Fruit fly (Drosophila melanogaster) whole organism, wandering third instar larva: ENCODE results near the gene twin.

Experiments
- Abd-B ChIP-seq: fragments of >200 bp; optimal IDR thresholded peaks from 2 replicates; lab custom pipeline; 2017; ENCODE audit warnings: missing biosample characterization, missing genetic modification characterization
- Dfd ChIP-seq: fragments of >200 bp; optimal IDR thresholded peaks from 2 replicates; lab custom pipeline; 2017; ENCODE audit warnings: missing biosample characterization, missing genetic modification characterization
- Dif ChIP-seq: fragments of 200-275, 200-300 bp; sonication (Bioruptor generic); optimal IDR thresholded peaks from 2 replicates; lab custom pipeline; 2018; ENCODE audit warnings: missing biosample characterization, missing genetic modification characterization; ENCODE audit not compliant: partially characterized antibody
- GATAd ChIP-seq: sonication (Bioruptor generic); optimal IDR thresholded peaks from 2 replicates; lab custom pipeline; 2016; ENCODE audit warnings: missing biosample characterization, missing genetic modification characterization
- HLH106 ChIP-seq: fragments of 200-800 bp; optimal IDR thresholded peaks from 3 replicates; lab custom pipeline; 2019; ENCODE audit warnings: missing biosample characterization, mild to moderate bottlenecking, missing genetic modification characterization, moderate library complexity
- Hnf4 ChIP-seq: fragments of 200-800 bp; sonication (Bioruptor generic); optimal IDR thresholded peaks from 2 replicates; lab custom pipeline; 2016; ENCODE audit warnings: missing biosample characterization, mild to moderate bottlenecking, missing genetic modification characterization
- Hr78 ChIP-seq: fragments of >200 bp; optimal IDR thresholded peaks from 2 replicates; lab custom pipeline; 2017; ENCODE audit warnings: missing biosample characterization, missing genetic modification characterization
- Jra ChIP-seq: sonication (Bioruptor generic); optimal IDR thresholded peaks from 2 replicates; lab custom pipeline; 2016; ENCODE audit warnings: missing biosample characterization, missing genetic modification characterization
- Mio ChIP-seq: sonication (Bioruptor generic); optimal IDR thresholded peaks from 2 replicates; lab custom pipeline; 2016; ENCODE audit warnings: missing biosample characterization, missing genetic modification characterization
- Myc ChIP-seq: fragments of >200 bp; optimal IDR thresholded peaks from 2 replicates; lab custom pipeline; 2017
- N ChIP-seq: fragments of >200 bp; optimal IDR thresholded peaks from 2 replicates; lab custom pipeline; 2018; ENCODE audit warnings: missing biosample characterization, missing external identifiers, missing genetic modification characterization
- OdsH ChIP-seq: fragments of 200-800 bp; sonication (Bioruptor generic); optimal IDR thresholded peaks from 2 replicates; lab custom pipeline; 2016; ENCODE audit warnings: missing biosample characterization, mild to moderate bottlenecking, missing genetic modification characterization
- Rel ChIP-seq, 2 experiments: fragments of 200-800 bp; sonication (Bioruptor generic) in 1 of 2; optimal IDR thresholded peaks; 2 replicates in 1 of 2; 3 replicates in 1 of 2; lab custom pipeline; 2016 to 2019; ENCODE audit warnings: mild to moderate bottlenecking in 2 of 2, missing biosample characterization in 2 of 2, missing genetic modification characterization in 2 of 2, moderate library complexity in 1 of 2
- Sp1 ChIP-seq: fragments of 200-800 bp; sonication (Bioruptor generic); optimal IDR thresholded peaks from 3 replicates; lab custom pipeline; 2019; ENCODE audit warnings: missing biosample characterization, mild to moderate bottlenecking, missing genetic modification characterization, moderate library complexity
- Vsx2 ChIP-seq: fragments of 200-300, 225-300 bp; sonication (Bioruptor generic); optimal IDR thresholded peaks from 2 replicates; lab custom pipeline; 2018; ENCODE audit warnings: missing biosample characterization, missing genetic modification characterization; ENCODE audit not compliant: partially characterized antibody
- br ChIP-seq: fragments of 200-800 bp; sonication (Bioruptor generic); optimal IDR thresholded peaks from 2 replicates; lab custom pipeline; 2016; ENCODE audit warnings: missing biosample characterization, missing genetic modification characterization
- brk ChIP-seq: fragments of 200-800 bp; sonication (Bioruptor generic); optimal IDR thresholded peaks from 2 replicates; lab custom pipeline; 2016; ENCODE audit warnings: missing biosample characterization, mild to moderate bottlenecking, missing genetic modification characterization
- dl ChIP-seq, 2 experiments: fragments of 175-275, 200-275 bp in 1 of 2; fragments of 200-275 bp in 1 of 2; sonication (Bioruptor generic); optimal IDR thresholded peaks; lab custom pipeline; 2018; ENCODE audit warnings: mild to moderate bottlenecking in 2 of 2, missing biosample characterization in 2 of 2, missing genetic modification characterization in 2 of 2, moderate library complexity in 2 of 2; ENCODE audit not compliant: partially characterized antibody in 2 of 2, insufficient read depth in 1 of 2
- dmrt93B ChIP-seq: fragments of 200-800 bp; sonication (Bioruptor generic); optimal IDR thresholded peaks from 2 replicates; lab custom pipeline; 2018; ENCODE audit warnings: missing biosample characterization, mild to moderate bottlenecking, missing genetic modification characterization
- dsf ChIP-seq: sonication (Bioruptor generic); optimal IDR thresholded peaks from 2 replicates; lab custom pipeline; 2016; ENCODE audit warnings: missing biosample characterization, missing genetic modification characterization, borderline replicate concordance
- foxo ChIP-seq, 2 experiments: fragments of 200-800 bp; sonication (Bioruptor generic); optimal IDR thresholded peaks; 2 replicates in 1 of 2; 3 replicates in 1 of 2; lab custom pipeline; 2016 to 2017; ENCODE audit warnings: missing biosample characterization in 2 of 2, missing genetic modification characterization in 2 of 2
- fru ChIP-seq: fragments of 200-800 bp; sonication (Bioruptor generic); optimal IDR thresholded peaks from 3 replicates; lab custom pipeline; 2016; ENCODE audit warnings: missing biosample characterization, mild to moderate bottlenecking, missing genetic modification characterization
- jim ChIP-seq: fragments of 175-275, 200-325 bp; sonication (Bioruptor generic); optimal IDR thresholded peaks from 2 replicates; lab custom pipeline; 2016; ENCODE audit warnings: missing biosample characterization, mild to moderate bottlenecking, missing genetic modification characterization
- lola ChIP-seq: fragments of >200 bp; optimal IDR thresholded peaks from 2 replicates; lab custom pipeline; 2017; ENCODE audit warnings: missing biosample characterization, missing genetic modification characterization
- pan ChIP-seq: fragments of >200 bp; optimal IDR thresholded peaks from 2 replicates; lab custom pipeline; 2017
- psq ChIP-seq: fragments of 200-800 bp; sonication (Bioruptor generic); optimal IDR thresholded peaks from 3 replicates; lab custom pipeline; 2017; ENCODE audit warnings: missing biosample characterization, mild to moderate bottlenecking, missing genetic modification characterization, moderate library complexity
- sage ChIP-seq: fragments of 200-800 bp; sonication (Bioruptor generic); optimal IDR thresholded peaks from 2 replicates; lab custom pipeline; 2016; ENCODE audit warnings: missing biosample characterization, mild to moderate bottlenecking, missing genetic modification characterization
- sv ChIP-seq: fragments of 200-800 bp; sonication (Bioruptor generic); optimal IDR thresholded peaks from 3 replicates; lab custom pipeline; 2016; ENCODE audit warnings: missing biosample characterization, missing genetic modification characterization
- tai ChIP-seq: sonication (Bioruptor generic); optimal IDR thresholded peaks from 2 replicates; lab custom pipeline; 2016; ENCODE audit warnings: missing biosample characterization, missing genetic modification characterization
- usp ChIP-seq: fragments of >200 bp; optimal IDR thresholded peaks from 2 replicates; lab custom pipeline; 2017; ENCODE audit warnings: missing biosample characterization, missing genetic modification characterization
- woc ChIP-seq: sonication (Bioruptor generic); optimal IDR thresholded peaks from 2 replicates; lab custom pipeline; 2016; ENCODE audit warnings: missing biosample characterization, mild to moderate bottlenecking, missing genetic modification characterization

The twin gene

dm6 chr3R:24228675-24229074, 6.9 kb upstream of the twin start, which contains the start of gene Acp95EF:
TSS of gene Acp95EF (plus strand) at chr3R:24228975.
- TF ChIP-seq Vsx2 (GFP tag; lab: Kevin White, UChicago) (no peak), dl (GFP tag; optimal IDR thresholded peaks at IDR 0.05; lab: Kevin White, UChicago; ENCODE audit: insufficient read depth in 1 of 2, partially characterized antibody in 2 of 2) (no peak), Jra (GFP tag; lab: Kevin White, UChicago) (no peak), Sp1 (GFP tag; lab: Kevin White, UChicago) (no peak), Rel (GFP tag; optimal IDR thresholded peaks at IDR 0.05; lab: Kevin White, UChicago) (no peak), Rel (tag; optimal IDR thresholded peaks at IDR 0.05; lab: Kevin White, UChicago) (no peak), GATAd (GFP tag; lab: Kevin White, UChicago) (no peak), sv (no peak), usp (GFP tag; lab: Kevin White, UChicago) (no peak), Hnf4 (no peak), Hr78 (GFP tag; lab: Kevin White, UChicago) (no peak), lola (GFP tag; lab: Kevin White, UChicago) (no peak), dmrt93B (GFP tag; lab: Kevin White, UChicago) (no peak), N (GFP tag; lab: Kevin White, UChicago) (no peak), Myc (lab: Kevin White, UChicago) (no peak), Mio (GFP tag; lab: Kevin White, UChicago) (no peak), Dif (GFP tag; lab: Kevin White, UChicago) (no peak), pan (lab: Kevin White, UChicago) (no peak), woc (no peak), tai (GFP tag; lab: Kevin White, UChicago) (no peak), foxo (GFP tag; optimal IDR thresholded peaks at IDR 0.05; lab: Kevin White, UChicago) (no peak)

- TF ChIP-seq Myc (lab: Kevin White, UChicago), result peak; percentile 6
- TF ChIP-seq dmrt93B (GFP tag; lab: Kevin White, UChicago), result no peak
- no peak for TF ChIP-seq br (GFP tag; lab: Kevin White, UChicago)
- TF ChIP-seq Sp1 (GFP tag; lab: Kevin White, UChicago), result peak; percentile 36
- TF ChIP-seq foxo (GFP tag; optimal IDR thresholded peaks at IDR 0.05; lab: Kevin White, UChicago), result peak in 1 of 2 experiments; percentile 10
- TF ChIP-seq Rel (GFP tag; optimal IDR thresholded peaks at IDR 0.05; lab: Kevin White, UChicago), result no peak
- TF ChIP-seq Rel (tag; optimal IDR thresholded peaks at IDR 0.05; lab: Kevin White, UChicago), result peak; percentile 27
- no peak for TF ChIP-seq Abd-B (GFP tag; lab: Kevin White, UChicago)
- TF ChIP-seq psq (GFP tag; lab: Kevin White, UChicago), result peak; percentile 11
- TF ChIP-seq sage (GFP tag; lab: Kevin White, UChicago), result no peak
These were observed 5.0 kb upstream of the twin start, which contains the start of the genes Spps and CG13609 for dm6 chr3R:24226744-24227143. TSS of gene Spps (minus strand) at chr3R:24226934. TSS of gene CG13609 (plus strand) at chr3R:24227023.

- TF ChIP-seq Dif (GFP tag; lab: Kevin White, UChicago) (peak; percentile 20), Sp1 (GFP tag; lab: Kevin White, UChicago) (no peak), OdsH (GFP tag; lab: Kevin White, UChicago) (no peak)
These were observed 920 bp downstream of the twin start, which contains the start of gene cav for dm6 chr3R:24220845-24221244. TSS of gene cav (plus strand) at chr3R:24221103.

- TF ChIP-seq dsf (GFP tag; lab: Kevin White, UChicago) (no peak), Dfd (GFP tag; lab: Kevin White, UChicago) (no peak), Myc (lab: Kevin White, UChicago) (no peak), dl (GFP tag; optimal IDR thresholded peaks at IDR 0.05; lab: Kevin White, UChicago; ENCODE audit: insufficient read depth in 1 of 2, partially characterized antibody in 2 of 2) (no peak), foxo (GFP tag; optimal IDR thresholded peaks at IDR 0.05; lab: Kevin White, UChicago) (no peak), GATAd (GFP tag; lab: Kevin White, UChicago) (no peak), Rel (GFP tag; optimal IDR thresholded peaks at IDR 0.05; lab: Kevin White, UChicago) (no peak), Rel (tag; optimal IDR thresholded peaks at IDR 0.05; lab: Kevin White, UChicago) (no peak), jim (no peak), dmrt93B (GFP tag; lab: Kevin White, UChicago) (no peak), lola (GFP tag; lab: Kevin White, UChicago) (no peak), fru (no peak), HLH106 (tag; lab: Kevin White, UChicago) (no peak), OdsH (GFP tag; lab: Kevin White, UChicago) (no peak), sage (GFP tag; lab: Kevin White, UChicago) (no peak), br (GFP tag; lab: Kevin White, UChicago) (no peak), Mio (GFP tag; lab: Kevin White, UChicago) (no peak), brk (GFP tag; lab: Kevin White, UChicago) (no peak), Sp1 (GFP tag; lab: Kevin White, UChicago) (no peak), Hr78 (GFP tag; lab: Kevin White, UChicago) (no peak)
These were observed 2.7 kb downstream of the twin start for dm6 chr3R:24219093-24219492.
